Worm (Caenorhabditis elegans) whole organism, late embryonic: Measurements from ENCODE around the gene ZC15.1.

Experiments used
- C38D4.7 ChIP-seq: fragments of 200-800 bp; sonication (Bioruptor generic); optimal IDR thresholded peaks from 2 replicates; lab custom pipeline; 2018; ENCODE audit warnings: mild to moderate bottlenecking, missing genetic modification characterization, moderate library complexity, missing compliant biosample characterization
- K02D7.2 ChIP-seq: sonication (generic microtip); optimal IDR thresholded peaks from 2 replicates; lab custom pipeline; 2017; ENCODE audit warnings: mild to moderate bottlenecking, missing genetic modification characterization, missing compliant biosample characterization
- K09A11.1 ChIP-seq: sonication (generic microtip); optimal IDR thresholded peaks from 2 replicates; lab custom pipeline; 2017; ENCODE audit warnings: antibody characterized with exemption, mild to moderate bottlenecking, missing genetic modification characterization, missing compliant biosample characterization; ENCODE audit not compliant: insufficient read depth
- Y22D7AL.16 ChIP-seq: sonication (generic microtip); optimal IDR thresholded peaks from 2 replicates; lab custom pipeline; 2016; ENCODE audit warnings: missing genetic modification characterization, missing compliant biosample characterization
- ama-1 ChIP-seq: fragments of 150-350 bp; optimal IDR thresholded peaks from 2 replicates; lab custom pipeline; 2014
- ceh-14 ChIP-seq: sonication (generic microtip); optimal IDR thresholded peaks from 2 replicates; lab custom pipeline; 2016; ENCODE audit warnings: missing genotype, missing genetic modification characterization, missing compliant biosample characterization
- ceh-24 ChIP-seq: sonication (generic microtip); optimal IDR thresholded peaks from 2 replicates; lab custom pipeline; 2016; ENCODE audit warnings: mild to moderate bottlenecking, missing genetic modification characterization, missing compliant biosample characterization
- ceh-34 ChIP-seq: sonication (generic microtip); optimal IDR thresholded peaks from 2 replicates; lab custom pipeline; 2016; ENCODE audit warnings: mild to moderate bottlenecking, missing genetic modification characterization, missing compliant biosample characterization
- che-1 ChIP-seq: sonication (generic microtip); optimal IDR thresholded peaks from 2 replicates; lab custom pipeline; 2016; ENCODE audit warnings: mild to moderate bottlenecking, missing genetic modification characterization, missing compliant biosample characterization
- dmd-4 ChIP-seq: sonication (generic microtip); optimal IDR thresholded peaks from 2 replicates; lab custom pipeline; 2016; ENCODE audit warnings: borderline replicate concordance, missing genetic modification characterization, missing compliant biosample characterization
- elt-4 ChIP-seq: sonication (generic microtip); optimal IDR thresholded peaks from 2 replicates; lab custom pipeline; 2016; ENCODE audit warnings: missing genetic modification characterization, missing compliant biosample characterization
- eyg-1 ChIP-seq: sonication (generic microtip); optimal IDR thresholded peaks from 2 replicates; lab custom pipeline; 2016; ENCODE audit warnings: missing genotype, missing genetic modification characterization, missing compliant biosample characterization
- hlh-6 ChIP-seq: sonication (generic microtip); optimal IDR thresholded peaks from 2 replicates; lab custom pipeline; 2016; ENCODE audit warnings: missing genotype, missing genetic modification characterization, missing compliant biosample characterization
- npax-4 ChIP-seq: sonication (generic microtip); optimal IDR thresholded peaks from 2 replicates; lab custom pipeline; 2016; ENCODE audit warnings: missing genetic modification characterization, missing compliant biosample characterization
- pax-1 ChIP-seq: fragments of 150-350 bp; optimal IDR thresholded peaks from 2 replicates; lab custom pipeline; 2014; ENCODE audit warnings: missing biosample characterization, missing genetic modification characterization
- syd-9 ChIP-seq: sonication (generic microtip); optimal IDR thresholded peaks from 2 replicates; lab custom pipeline; 2016; ENCODE audit warnings: mild to moderate bottlenecking, missing genetic modification characterization, moderate library complexity, missing compliant biosample characterization
- tbx-2 ChIP-seq: sonication (generic microtip); optimal IDR thresholded peaks from 2 replicates; lab custom pipeline; 2016; ENCODE audit warnings: missing genetic modification characterization, missing compliant biosample characterization
- ttx-3 ChIP-seq: sonication (generic microtip); optimal IDR thresholded peaks from 2 replicates; lab custom pipeline; 2016; ENCODE audit warnings: missing genetic modification reagents, missing genetic modification characterization, missing compliant biosample characterization

ZC15.1 gene

DNA sequence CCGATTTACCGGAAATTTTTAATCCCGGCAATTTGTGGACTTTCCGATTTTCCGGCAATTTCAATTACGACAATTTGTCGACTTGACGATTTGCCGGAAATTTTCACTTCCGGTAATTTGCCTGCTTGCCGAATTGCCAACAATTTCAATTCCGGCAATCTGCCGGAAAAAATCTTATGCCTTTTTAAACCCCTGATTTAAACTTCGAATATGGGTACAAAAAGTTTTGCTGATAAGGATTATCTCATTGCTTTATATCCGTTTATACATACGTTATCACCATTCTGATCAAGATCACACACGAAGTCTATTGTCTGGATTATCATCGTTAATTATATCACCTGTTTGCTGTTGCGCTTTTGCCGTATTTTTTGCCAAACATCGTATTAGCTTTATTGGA, 50.6 kb downstream of the ZC15.1 start, which contains the start of gene grd-11:
TSS of gene grd-11 (plus strand) at position 301 of the 400 bp plus-strand sequence.
- no peak for TF ChIP-seq tbx-2 (tag; lab: Kevin White, UChicago)
- no peak for TF ChIP-seq dmd-4 (tag; lab: Kevin White, UChicago)
- no peak for TF ChIP-seq C38D4.7 (GFP tag; lab: Kevin White, UChicago)
- no peak for TF ChIP-seq ceh-14 (tag; lab: Kevin White, UChicago)
- no peak for TF ChIP-seq ceh-24 (tag; lab: Kevin White, UChicago)
- no peak for TF ChIP-seq K02D7.2 (tag; lab: Kevin White, UChicago)
- TF ChIP-seq Y22D7AL.16 (tag; lab: Kevin White, UChicago), result no peak
- TF ChIP-seq hlh-6 (tag; lab: Kevin White, UChicago), result no peak
- TF ChIP-seq eyg-1 (tag; lab: Kevin White, UChicago), result no peak
- TF ChIP-seq syd-9 (tag; lab: Kevin White, UChicago), result no peak
- TF ChIP-seq ceh-34 (tag; lab: Kevin White, UChicago), result no peak
- TF ChIP-seq ama-1 (lab: Kevin White, UChicago), result no peak
- TF ChIP-seq pax-1 (tag; lab: Kevin White, UChicago), result no peak
- TF ChIP-seq che-1 (tag; lab: Kevin White, UChicago), result no peak
- TF ChIP-seq ttx-3 (tag; lab: Kevin White, UChicago), result no peak
- TF ChIP-seq npax-4 (tag; lab: Kevin White, UChicago), result no peak
- TF ChIP-seq K09A11.1 (tag; lab: Kevin White, UChicago), result no peak
- no peak for TF ChIP-seq elt-4 (tag; lab: Kevin White, UChicago)
